Worm (Caenorhabditis elegans): Measurements from ENCODE around the gene F43H9.4.

DNA sequence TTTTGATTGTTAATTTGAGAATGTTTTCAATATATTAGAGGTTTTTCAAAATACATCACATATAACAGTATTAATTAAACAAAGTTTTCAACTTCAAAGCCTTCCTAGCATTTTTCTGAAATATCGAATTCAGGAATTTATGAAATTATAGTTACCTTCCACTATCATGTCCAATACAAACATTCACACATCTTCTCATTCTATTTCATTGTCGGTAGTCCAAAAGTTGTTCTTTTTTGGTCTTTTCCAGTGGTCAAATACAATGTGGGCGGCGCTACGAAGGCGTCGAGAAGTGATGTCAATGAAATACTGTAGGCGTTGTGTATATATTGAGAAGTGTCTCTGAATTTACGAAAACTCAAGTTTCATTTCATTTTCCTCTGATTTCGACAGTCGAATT is 49.2 kb downstream of the F43H9.4 start, which contains the start of gene catp-3:
- TF ChIP-seq cog-1 (tag; optimal IDR thresholded peaks at IDR 0.05) (no peak), ztf-23 (GFP tag; IDR thresholded peaks at IDR 0.05) (no peak), klf-2 (GFP tag; conservative IDR thresholded peaks at IDR 0.05) (no peak), T22C8.4 (GFP tag; IDR thresholded peaks at IDR 0.05) (no peak), med-1 (GFP tag; optimal IDR thresholded peaks at IDR 0.05; ENCODE audit: insufficient read depth) (no peak), flt-1 (GFP tag; IDR thresholded peaks at IDR 0.05) (no peak), ref-1 (GFP tag; conservative IDR thresholded peaks at IDR 0.05) (no peak), tab-1 (GFP tag; IDR thresholded peaks at IDR 0.05) (no peak), ztf-29 (GFP tag; IDR thresholded peaks at IDR 0.05) (no peak)
